Worm (Caenorhabditis elegans): Measurements from ENCODE around the gene gst-22.

DNA sequence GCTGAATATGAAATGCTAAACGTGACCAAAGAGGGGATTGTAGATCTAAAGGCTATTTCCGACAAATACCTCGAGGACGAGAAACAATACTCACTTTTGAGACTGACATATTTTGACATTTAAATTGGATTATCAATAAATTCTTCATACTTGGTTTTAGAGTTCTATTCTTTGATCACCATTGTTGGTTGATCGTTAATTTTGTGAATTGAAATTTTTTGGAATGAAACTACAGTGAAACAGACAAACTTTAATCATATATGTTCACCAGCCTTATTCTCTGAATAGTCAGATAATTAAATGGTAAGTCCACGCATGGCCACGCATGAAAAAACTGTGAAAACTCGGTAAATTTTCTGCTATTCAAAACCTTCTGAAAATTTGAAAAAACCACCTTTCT is 29.5 kb downstream of the gst-22 start, which contains the start of gene F11A5.18:
- no peak for TF ChIP-seq unc-62 (GFP tag; optimal IDR thresholded peaks at IDR 0.05)
- TF ChIP-seq skn-1 (tag; optimal IDR thresholded peaks at IDR 0.05) = no peak
- no peak for TF ChIP-seq mab-5 (tag; optimal IDR thresholded peaks at IDR 0.05)
- TF ChIP-seq nhr-237 (tag; optimal IDR thresholded peaks at IDR 0.05) = no peak
- no peak for TF ChIP-seq zag-1 (tag; optimal IDR thresholded peaks at IDR 0.05)
- no peak for TF ChIP-seq lin-11 (tag; optimal IDR thresholded peaks at IDR 0.05)
- no peak for TF ChIP-seq snpc-4 (tag; optimal IDR thresholded peaks at IDR 0.05)
- TF ChIP-seq lin-39 (tag; optimal IDR thresholded peaks at IDR 0.05) = no peak
- TF ChIP-seq nhr-11 (tag; optimal IDR thresholded peaks at IDR 0.05) = no peak
- TF ChIP-seq peb-1 (tag; optimal IDR thresholded peaks at IDR 0.05) = no peak
- no peak for TF ChIP-seq R02D3.7 (tag; optimal IDR thresholded peaks at IDR 0.05)
- no peak for TF ChIP-seq aly-2 (tag; optimal IDR thresholded peaks at IDR 0.05)
